Worm (Caenorhabditis elegans) whole organism, L1 larva: ENCODE results near the gene F28C6.5.

Experiments used
- C16A3.4 ChIP-seq: fragments of 150-350 bp; optimal IDR thresholded peaks from 2 replicates; lab custom pipeline; 2014; ENCODE audit warnings: missing biosample characterization, missing genetic modification characterization
- F16B12.6 ChIP-seq: fragments of 150-350 bp; optimal IDR thresholded peaks from 2 replicates; lab custom pipeline; 2014; ENCODE audit warnings: missing biosample characterization, missing genetic modification characterization
- aha-1 ChIP-seq: fragments of 150-350 bp; optimal IDR thresholded peaks from 2 replicates; lab custom pipeline; 2014; ENCODE audit warnings: missing biosample characterization, missing genetic modification characterization
- aly-2 ChIP-seq: fragments of 150-350 bp; optimal IDR thresholded peaks from 2 replicates; lab custom pipeline; 2014; ENCODE audit warnings: missing biosample characterization, missing genetic modification characterization
- ama-1 ChIP-seq: fragments of 150-350 bp; optimal IDR thresholded peaks from 2 replicates; lab custom pipeline; 2014
- blmp-1 ChIP-seq: fragments of 150-350 bp; optimal IDR thresholded peaks from 2 replicates; lab custom pipeline; 2014; ENCODE audit warnings: missing biosample characterization, missing genetic modification characterization
- ceh-63 ChIP-seq: fragments of 200-800 bp; sonication (Bioruptor generic); optimal IDR thresholded peaks from 2 replicates; lab custom pipeline; 2018; ENCODE audit warnings: mild to moderate bottlenecking, missing genetic modification characterization, missing compliant biosample characterization
- ceh-8 ChIP-seq: fragments of 200-800 bp; sonication (Bioruptor generic); optimal IDR thresholded peaks from 2 replicates; lab custom pipeline; 2018; ENCODE audit warnings: mild to moderate bottlenecking, missing genetic modification characterization, moderate library complexity, missing compliant biosample characterization
- ceh-90 ChIP-seq: sonication (generic microtip); optimal IDR thresholded peaks from 2 replicates; lab custom pipeline; 2016; ENCODE audit warnings: missing genetic modification characterization, missing compliant biosample characterization
- ces-1 ChIP-seq: fragments of 150-350 bp; optimal IDR thresholded peaks from 2 replicates; lab custom pipeline; 2014; ENCODE audit warnings: missing biosample characterization, missing genetic modification reagents, missing genetic modification characterization
- dpl-1 ChIP-seq, 3 experiments: fragments of 150-350 bp in 2 of 3; sonication (generic microtip) in 1 of 3; optimal IDR thresholded peaks; 2 replicates each; lab custom pipeline; 2014 to 2017; ENCODE audit warnings: missing biosample characterization in 3 of 3, missing genetic modification characterization in 3 of 3, missing genetic modification reagents in 3 of 3
- dsc-1 ChIP-seq: sonication (generic microtip); optimal IDR thresholded peaks from 2 replicates; lab custom pipeline; 2016; ENCODE audit warnings: mild to moderate bottlenecking, missing genetic modification characterization, missing compliant biosample characterization
- efl-1 ChIP-seq, 4 experiments: fragments of 150-350 bp; optimal IDR thresholded peaks in 3 of 4; peaks in 1 of 4; 1 replicate in 1 of 4; 2 replicates in 3 of 4; lab custom pipeline; 2014; ENCODE audit warnings: missing biosample characterization in 2 of 4, missing genetic modification characterization in 2 of 4, missing genetic modification reagents in 2 of 4
- efl-3 ChIP-seq: fragments of 200-800 bp; sonication (Bioruptor generic); optimal IDR thresholded peaks from 2 replicates; lab custom pipeline; 2018; ENCODE audit warnings: mild to moderate bottlenecking, missing genetic modification characterization, missing compliant biosample characterization
- egl-13 ChIP-seq: sonication (generic microtip); optimal IDR thresholded peaks from 2 replicates; lab custom pipeline; 2016; ENCODE audit warnings: missing genotype, missing genetic modification reagents, missing genetic modification characterization, missing compliant biosample characterization
- elt-2 ChIP-seq: sonication (generic microtip); optimal IDR thresholded peaks from 2 replicates; lab custom pipeline; 2016; ENCODE audit warnings: missing genetic modification characterization, mild to moderate bottlenecking, inconsistent platforms, missing compliant biosample characterization, missing genetic modification reagents
- elt-3 ChIP-seq, 6 experiments: fragments of 150-350 bp in 1 of 6; sonication (generic microtip); optimal IDR thresholded peaks; 2 replicates each; lab custom pipeline; 2017 to 2018; ENCODE audit warnings: missing biosample characterization in 6 of 6, missing genetic modification characterization in 6 of 6, inconsistent platforms in 1 of 6
- ets-5 ChIP-seq: fragments of 200-800 bp; sonication (Bioruptor generic); IDR thresholded peaks from 2 replicates; pipeline ENCODE4 v1.3.6; 2022; ENCODE audit warnings: missing genetic modification characterization, missing compliant biosample characterization
- fkh-4 ChIP-seq: sonication (generic microtip); optimal IDR thresholded peaks from 2 replicates; lab custom pipeline; 2016; ENCODE audit warnings: missing compliant biosample characterization, missing genetic modification characterization, borderline replicate concordance
- fkh-8 ChIP-seq: sonication (generic microtip); optimal IDR thresholded peaks from 2 replicates; lab custom pipeline; 2016; ENCODE audit warnings: mild to moderate bottlenecking, missing genetic modification characterization, missing compliant biosample characterization
- grh-1 ChIP-seq: fragments of 200-800 bp; sonication (Bioruptor generic); IDR thresholded peaks from 2 replicates; pipeline ENCODE4 v1.3.6; 2022; ENCODE audit warnings: missing genetic modification reagents, missing genetic modification characterization, missing compliant biosample characterization
- hlh-4 ChIP-seq: sonication (generic microtip); optimal IDR thresholded peaks from 2 replicates; lab custom pipeline; 2016; ENCODE audit warnings: mild to moderate bottlenecking, missing genetic modification characterization, missing compliant biosample characterization
- hpl-2 ChIP-seq: fragments of 150-350 bp; optimal IDR thresholded peaks from 2 replicates; lab custom pipeline; 2014; ENCODE audit warnings: missing biosample characterization, missing genetic modification reagents, missing genetic modification characterization
- isw-1 ChIP-seq: fragments of 200-800 bp; sonication (Bioruptor generic); IDR thresholded peaks from 2 replicates; pipeline ENCODE4 v1.3.6; 2022; ENCODE audit warnings: missing genetic modification characterization, missing compliant biosample characterization
- lin-13 ChIP-seq: fragments of 150-350 bp; optimal IDR thresholded peaks from 2 replicates; lab custom pipeline; 2014; ENCODE audit warnings: missing biosample characterization, missing genetic modification reagents, missing genetic modification characterization
- lin-35 ChIP-seq, 2 experiments: fragments of 150-350 bp; optimal IDR thresholded peaks; 2 replicates each; lab custom pipeline; 2014; ENCODE audit warnings: missing biosample characterization in 2 of 2, missing genetic modification characterization in 2 of 2, missing genetic modification reagents in 2 of 2
- lin-39 ChIP-seq: fragments of 150-350 bp; optimal IDR thresholded peaks from 2 replicates; lab custom pipeline; 2014; ENCODE audit warnings: missing biosample characterization, missing genetic modification reagents, missing genetic modification characterization
- lir-3 ChIP-seq: sonication (generic microtip); optimal IDR thresholded peaks from 2 replicates; lab custom pipeline; 2016; ENCODE audit warnings: mild to moderate bottlenecking, missing genetic modification characterization, moderate library complexity, missing compliant biosample characterization; ENCODE audit not compliant: poor library complexity
- lsy-2 ChIP-seq, 2 experiments: fragments of 150-350 bp; optimal IDR thresholded peaks; 2 replicates each; lab custom pipeline; 2014; ENCODE audit warnings: missing biosample characterization in 2 of 2, missing genetic modification characterization in 2 of 2
- mab-9 ChIP-seq: fragments of 200-800 bp; sonication (Bioruptor generic); IDR thresholded peaks from 2 replicates; pipeline ENCODE4 v1.3.6; 2022; ENCODE audit warnings: missing genetic modification reagents, missing genetic modification characterization, missing compliant biosample characterization
- nhr-19 ChIP-seq: fragments of 200-800 bp; sonication (Bioruptor generic); conservative IDR thresholded peaks from 2 replicates; pipeline ENCODE4 v1.3.6; 2022; ENCODE audit warnings: missing genetic modification characterization, missing compliant biosample characterization
- nhr-20 ChIP-seq: sonication (generic microtip); optimal IDR thresholded peaks from 2 replicates; lab custom pipeline; 2016; ENCODE audit warnings: mild to moderate bottlenecking, missing genetic modification characterization, missing compliant biosample characterization
- nhr-237 ChIP-seq: fragments of 150-350 bp; optimal IDR thresholded peaks from 2 replicates; lab custom pipeline; 2014; ENCODE audit warnings: missing biosample characterization, missing genetic modification characterization
- nhr-28 ChIP-seq: fragments of 150-350 bp; optimal IDR thresholded peaks from 2 replicates; lab custom pipeline; 2014; ENCODE audit warnings: missing biosample characterization, missing genetic modification characterization
- nhr-47 ChIP-seq: sonication (generic microtip); optimal IDR thresholded peaks from 2 replicates; lab custom pipeline; 2016; ENCODE audit warnings: mild to moderate bottlenecking, missing genetic modification characterization, moderate library complexity, missing compliant biosample characterization
- nhr-71 ChIP-seq: sonication (generic microtip); optimal IDR thresholded peaks from 2 replicates; lab custom pipeline; 2016; ENCODE audit warnings: mild to moderate bottlenecking, missing genetic modification characterization, moderate library complexity, missing compliant biosample characterization
- nhr-76 ChIP-seq: sonication (generic microtip); optimal IDR thresholded peaks from 2 replicates; lab custom pipeline; 2017; ENCODE audit warnings: missing biosample characterization, missing genetic modification characterization
- nhr-84 ChIP-seq: sonication (generic microtip); optimal IDR thresholded peaks from 2 replicates; lab custom pipeline; 2017; ENCODE audit warnings: missing biosample characterization, missing genetic modification characterization
- nhr-85 ChIP-seq: sonication (generic microtip); peaks from one replicate; lab custom pipeline; 2016; ENCODE audit warnings: missing genetic modification characterization, inconsistent platforms, missing compliant biosample characterization
- pag-3 ChIP-seq: sonication (generic microtip); optimal IDR thresholded peaks from 2 replicates; lab custom pipeline; 2017; ENCODE audit warnings: missing genetic modification characterization, mild to moderate bottlenecking, missing compliant biosample characterization, antibody characterized with exemption, borderline replicate concordance; ENCODE audit not compliant: insufficient read depth
- pax-3 ChIP-seq: fragments of 200-800 bp; sonication (Bioruptor generic); optimal IDR thresholded peaks from 2 replicates; lab custom pipeline; 2018; ENCODE audit warnings: mild to moderate bottlenecking, missing genetic modification characterization, moderate library complexity, missing compliant biosample characterization
- pqm-1 ChIP-seq: sonication (generic microtip); optimal IDR thresholded peaks from 3 replicates; lab custom pipeline; 2017; ENCODE audit warnings: missing biosample characterization, missing genetic modification characterization
- rnt-1 ChIP-seq: sonication (generic microtip); optimal IDR thresholded peaks from 2 replicates; lab custom pipeline; 2016; ENCODE audit warnings: mild to moderate bottlenecking, missing genetic modification characterization, moderate library complexity, missing compliant biosample characterization
- skn-1 ChIP-seq: fragments of 150-350 bp; optimal IDR thresholded peaks from 2 replicates; lab custom pipeline; 2014; ENCODE audit warnings: missing biosample characterization, missing genetic modification characterization
- snpc-4 ChIP-seq: fragments of 150-350 bp; optimal IDR thresholded peaks from 2 replicates; lab custom pipeline; 2014; ENCODE audit warnings: missing biosample characterization, missing genetic modification characterization
- swsn-7 ChIP-seq: sonication (generic microtip); optimal IDR thresholded peaks from 2 replicates; lab custom pipeline; 2016; ENCODE audit warnings: missing genetic modification characterization, missing compliant biosample characterization
- tbx-2 ChIP-seq: sonication (generic microtip); optimal IDR thresholded peaks from 2 replicates; lab custom pipeline; 2016; ENCODE audit warnings: missing genetic modification characterization, missing compliant biosample characterization
- tlp-1 ChIP-seq: fragments of 150-350 bp; optimal IDR thresholded peaks from 2 replicates; lab custom pipeline; 2014; ENCODE audit warnings: missing biosample characterization, missing genetic modification characterization
- unc-30 ChIP-seq: sonication (generic microtip); optimal IDR thresholded peaks from 2 replicates; lab custom pipeline; 2017; ENCODE audit warnings: missing biosample characterization, missing genetic modification characterization
- unc-86 ChIP-seq: sonication (generic microtip); optimal IDR thresholded peaks from 2 replicates; lab custom pipeline; 2016; ENCODE audit warnings: missing genetic modification characterization, missing compliant biosample characterization
- vab-15 ChIP-seq: sonication (generic microtip); optimal IDR thresholded peaks from 2 replicates; lab custom pipeline; 2017; ENCODE audit warnings: missing genotype, mild to moderate bottlenecking, missing genetic modification characterization, missing compliant biosample characterization
- xbp-1 ChIP-seq: sonication (generic microtip); optimal IDR thresholded peaks from 2 replicates; lab custom pipeline; 2016; ENCODE audit warnings: missing genetic modification characterization, missing compliant biosample characterization
- ztf-4 ChIP-seq: fragments of 150-350 bp; optimal IDR thresholded peaks from 2 replicates; lab custom pipeline; 2014; ENCODE audit warnings: missing biosample characterization, missing genetic modification characterization

The F28C6.5 gene

ce11 chrII:8561227-8561626, 38.1 kb upstream of the F28C6.5 start, which contains the start of gene iff-2 (continued):
- TF ChIP-seq nhr-84 = no peak
- TF ChIP-seq efl-3 = peak; percentile 77
- TF ChIP-seq mab-9 (GFP tag; lab: Robert Waterston, UW) = peak; percentile 92
- peak; percentile 54 for TF ChIP-seq pqm-1 (tag; lab: Kevin White, UChicago)
- TF ChIP-seq snpc-4 = peak; percentile 90
- peak; percentile 99 for TF ChIP-seq xbp-1 (tag; lab: Kevin White, UChicago)
- peak; percentile 94 to 97 (median 95) for TF ChIP-seq dpl-1 (GFP tag; optimal IDR thresholded peaks at IDR 0.05; lab: Kevin White, UChicago)
- peak; percentile 99 for TF ChIP-seq swsn-7 (tag; lab: Kevin White, UChicago)
- TF ChIP-seq rnt-1 (tag; lab: Kevin White, UChicago) = peak; percentile 98
- peak; percentile 99 for TF ChIP-seq isw-1 (GFP tag; lab: Robert Waterston, UW)
- peak; percentile 93 for TF ChIP-seq aly-2
- no peak for TF ChIP-seq nhr-28 (tag; lab: Kevin White, UChicago)
- peak; percentile 100 for TF ChIP-seq fkh-8 (tag; lab: Kevin White, UChicago)
- TF ChIP-seq nhr-76 (tag; lab: Kevin White, UChicago) = peak; percentile 86
- no peak for TF ChIP-seq ces-1 (GFP tag; lab: Kevin White, UChicago)
- peak; percentile 99 for TF ChIP-seq nhr-19
- no peak for TF ChIP-seq hlh-4 (tag; lab: Kevin White, UChicago)
- TF ChIP-seq lir-3 (tag; lab: Kevin White, UChicago) = peak; percentile 95
- peak; percentile 69 for TF ChIP-seq pag-3 (tag; lab: Kevin White, UChicago)
- peak; percentile 71 for TF ChIP-seq fkh-4 (tag; lab: Kevin White, UChicago)
- TF ChIP-seq vab-15 (tag; lab: Kevin White, UChicago) = peak; percentile 99
- peak; percentile 100 for TF ChIP-seq C16A3.4 (tag; lab: Kevin White, UChicago)
- TF ChIP-seq lin-39 (tag; lab: Kevin White, UChicago) = peak; percentile 93
- peak; percentile 98 for TF ChIP-seq pax-3 (tag; lab: Kevin White, UChicago)
- peak; percentile 97 for TF ChIP-seq grh-1 (GFP tag; lab: Robert Waterston, UW)
- peak; percentile 98 for TF ChIP-seq lsy-2 (tag; optimal IDR thresholded peaks at IDR 0.05; lab: Kevin White, UChicago)
- TF ChIP-seq nhr-85 = peak; percentile 100
- peak; percentile 99 for TF ChIP-seq tbx-2 (tag; lab: Kevin White, UChicago)
- peak; percentile 100 for TF ChIP-seq nhr-71 (tag; lab: Kevin White, UChicago)
- peak; percentile 100 for TF ChIP-seq lin-13 (GFP tag; lab: Kevin White, UChicago)
- peak; percentile 99 for TF ChIP-seq hpl-2 (GFP tag; lab: Kevin White, UChicago)
- TF ChIP-seq unc-30 (tag; lab: Kevin White, UChicago) = no peak
- peak; percentile 99 for TF ChIP-seq nhr-237 (tag; lab: Kevin White, UChicago)
- TF ChIP-seq tlp-1 (tag; lab: Kevin White, UChicago) = no peak
- TF ChIP-seq unc-86 (tag; lab: Kevin White, UChicago) = peak; percentile 99
- peak; percentile 98 for TF ChIP-seq aha-1
- TF ChIP-seq ztf-4 (tag; lab: Kevin White, UChicago) = peak; percentile 99
- TF ChIP-seq nhr-47 (tag; lab: Kevin White, UChicago) = peak; percentile 99
- peak; percentile 98 for TF ChIP-seq efl-1 (optimal IDR thresholded peaks at IDR 0.05; lab: Kevin White, UChicago)
- TF ChIP-seq efl-1 (GFP tag; optimal IDR thresholded peaks at IDR 0.05 in 1 of 2; lab: Kevin White, UChicago) = peak; percentile 91 to 100
- TF ChIP-seq ceh-63 (GFP tag; lab: Kevin White, UChicago) = no peak
- TF ChIP-seq nhr-20 = peak; percentile 100
- TF ChIP-seq ceh-90 (tag; lab: Kevin White, UChicago) = peak; percentile 9
- peak; percentile 98 for TF ChIP-seq skn-1 (tag; lab: Kevin White, UChicago)
- peak; percentile 91 for TF ChIP-seq ama-1 (lab: Kevin White, UChicago)
- peak; percentile 100 for TF ChIP-seq elt-3 (tag; optimal IDR thresholded peaks at IDR 0.05; lab: Kevin White, UChicago)
- peak; percentile 97 for TF ChIP-seq blmp-1 (tag; lab: Kevin White, UChicago)
- TF ChIP-seq ets-5 (GFP tag; lab: Robert Waterston, UW) = 0 out of 2 replicates have a peak, but pooled peaks have one; percentile 14
- TF ChIP-seq dsc-1 (tag; lab: Kevin White, UChicago) = peak; percentile 99
- TF ChIP-seq lin-35 (GFP tag; optimal IDR thresholded peaks at IDR 0.05; lab: Kevin White, UChicago) = peak; percentile 97 to 99
- peak; percentile 94 for TF ChIP-seq elt-2
- peak; percentile 95 for TF ChIP-seq ceh-8 (GFP tag; lab: Kevin White, UChicago)
- TF ChIP-seq F16B12.6 (tag; lab: Kevin White, UChicago) = peak; percentile 85
- peak; percentile 98 for TF ChIP-seq egl-13 (tag; lab: Kevin White, UChicago)
